Worm (Caenorhabditis elegans): Measurements from ENCODE around the gene ptr-22.

ce11 chrV:18913120-18913519, 18.1 kb downstream of the ptr-22 start:
- no peak for TF ChIP-seq ref-1 (GFP tag; conservative IDR thresholded peaks at IDR 0.05)
- no peak for TF ChIP-seq cog-1 (tag; optimal IDR thresholded peaks at IDR 0.05)
- TF ChIP-seq T22C8.4 (GFP tag; IDR thresholded peaks at IDR 0.05): no peak
- TF ChIP-seq med-1 (GFP tag; optimal IDR thresholded peaks at IDR 0.05; ENCODE audit: insufficient read depth): no peak
- TF ChIP-seq klf-2 (GFP tag; conservative IDR thresholded peaks at IDR 0.05): no peak

All from whole organism, midembryonic.